Worm (Caenorhabditis elegans) whole organism, L1 larva: ENCODE results near the gene K06A1.2.

Source experiments
- C04F5.9 ChIP-seq: sonication (generic microtip); optimal IDR thresholded peaks from 2 replicates; lab custom pipeline; 2016; ENCODE audit warnings: missing genetic modification characterization, missing compliant biosample characterization
- alr-1 ChIP-seq: fragments of 200-800 bp; sonication (Bioruptor generic); optimal IDR thresholded peaks from 2 replicates; lab custom pipeline; 2018; ENCODE audit warnings: borderline replicate concordance, mild to moderate bottlenecking, missing genetic modification characterization, missing compliant biosample characterization
- ama-1 ChIP-seq: fragments of 150-350 bp; optimal IDR thresholded peaks from 2 replicates; lab custom pipeline; 2014
- blmp-1 ChIP-seq: fragments of 150-350 bp; optimal IDR thresholded peaks from 2 replicates; lab custom pipeline; 2014; ENCODE audit warnings: missing biosample characterization, missing genetic modification characterization
- ceh-63 ChIP-seq: fragments of 200-800 bp; sonication (Bioruptor generic); optimal IDR thresholded peaks from 2 replicates; lab custom pipeline; 2018; ENCODE audit warnings: mild to moderate bottlenecking, missing genetic modification characterization, missing compliant biosample characterization
- efl-1 ChIP-seq, 4 experiments: fragments of 150-350 bp; optimal IDR thresholded peaks in 3 of 4; peaks in 1 of 4; 1 replicate in 1 of 4; 2 replicates in 3 of 4; lab custom pipeline; 2014; ENCODE audit warnings: missing biosample characterization in 2 of 4, missing genetic modification characterization in 2 of 4, missing genetic modification reagents in 2 of 4
- elt-2 ChIP-seq: sonication (generic microtip); optimal IDR thresholded peaks from 2 replicates; lab custom pipeline; 2016; ENCODE audit warnings: missing genetic modification characterization, mild to moderate bottlenecking, inconsistent platforms, missing compliant biosample characterization, missing genetic modification reagents
- elt-3 ChIP-seq, 6 experiments: fragments of 150-350 bp in 1 of 6; sonication (generic microtip); optimal IDR thresholded peaks; 2 replicates each; lab custom pipeline; 2017 to 2018; ENCODE audit warnings: missing biosample characterization in 6 of 6, missing genetic modification characterization in 6 of 6, inconsistent platforms in 1 of 6
- ets-5 ChIP-seq: fragments of 200-800 bp; sonication (Bioruptor generic); IDR thresholded peaks from 2 replicates; pipeline ENCODE4 v1.3.6; 2022; ENCODE audit warnings: missing genetic modification characterization, missing compliant biosample characterization
- hlh-17 ChIP-seq: fragments of 200-800 bp; sonication (Bioruptor generic); optimal IDR thresholded peaks from 2 replicates; lab custom pipeline; 2018; ENCODE audit warnings: missing genetic modification characterization, mild to moderate bottlenecking, missing compliant biosample characterization, moderate library complexity, borderline replicate concordance
- hlh-4 ChIP-seq: sonication (generic microtip); optimal IDR thresholded peaks from 2 replicates; lab custom pipeline; 2016; ENCODE audit warnings: mild to moderate bottlenecking, missing genetic modification characterization, missing compliant biosample characterization
- hpl-2 ChIP-seq: fragments of 150-350 bp; optimal IDR thresholded peaks from 2 replicates; lab custom pipeline; 2014; ENCODE audit warnings: missing biosample characterization, missing genetic modification reagents, missing genetic modification characterization
- irx-1 ChIP-seq: sonication (generic microtip); optimal IDR thresholded peaks from 2 replicates; lab custom pipeline; 2016; ENCODE audit warnings: missing genetic modification characterization, missing compliant biosample characterization
- isw-1 ChIP-seq: fragments of 200-800 bp; sonication (Bioruptor generic); IDR thresholded peaks from 2 replicates; pipeline ENCODE4 v1.3.6; 2022; ENCODE audit warnings: missing genetic modification characterization, missing compliant biosample characterization
- lin-14 ChIP-seq: fragments of 200-800 bp; sonication (Bioruptor generic); optimal IDR thresholded peaks from 2 replicates; lab custom pipeline; 2018; ENCODE audit warnings: mild to moderate bottlenecking, missing genetic modification characterization, moderate library complexity, missing compliant biosample characterization
- lin-35 ChIP-seq, 2 experiments: fragments of 150-350 bp; optimal IDR thresholded peaks; 2 replicates each; lab custom pipeline; 2014; ENCODE audit warnings: missing biosample characterization in 2 of 2, missing genetic modification characterization in 2 of 2, missing genetic modification reagents in 2 of 2
- mef-2 ChIP-seq: fragments of 150-350 bp; optimal IDR thresholded peaks from 2 replicates; lab custom pipeline; 2014; ENCODE audit warnings: missing biosample characterization, missing genetic modification characterization
- nhr-85 ChIP-seq: sonication (generic microtip); peaks from one replicate; lab custom pipeline; 2016; ENCODE audit warnings: missing genetic modification characterization, inconsistent platforms, missing compliant biosample characterization
- pax-3 ChIP-seq: fragments of 200-800 bp; sonication (Bioruptor generic); optimal IDR thresholded peaks from 2 replicates; lab custom pipeline; 2018; ENCODE audit warnings: mild to moderate bottlenecking, missing genetic modification characterization, moderate library complexity, missing compliant biosample characterization
- pqm-1 ChIP-seq: sonication (generic microtip); optimal IDR thresholded peaks from 3 replicates; lab custom pipeline; 2017; ENCODE audit warnings: missing biosample characterization, missing genetic modification characterization
- snpc-4 ChIP-seq: fragments of 150-350 bp; optimal IDR thresholded peaks from 2 replicates; lab custom pipeline; 2014; ENCODE audit warnings: missing biosample characterization, missing genetic modification characterization
- sox-4 ChIP-seq: sonication (generic microtip); optimal IDR thresholded peaks from 2 replicates; lab custom pipeline; 2016; ENCODE audit warnings: missing genetic modification characterization, missing compliant biosample characterization
- sptf-1 ChIP-seq: fragments of 150-350 bp; optimal IDR thresholded peaks from 2 replicates; lab custom pipeline; 2014; ENCODE audit warnings: missing biosample characterization, missing genetic modification characterization
- sup-37 ChIP-seq: fragments of 200-800 bp; sonication (Bioruptor generic); optimal IDR thresholded peaks from 2 replicates; lab custom pipeline; 2018; ENCODE audit warnings: mild to moderate bottlenecking, missing genetic modification characterization, missing compliant biosample characterization
- tlp-1 ChIP-seq: fragments of 150-350 bp; optimal IDR thresholded peaks from 2 replicates; lab custom pipeline; 2014; ENCODE audit warnings: missing biosample characterization, missing genetic modification characterization
- vab-15 ChIP-seq: sonication (generic microtip); optimal IDR thresholded peaks from 2 replicates; lab custom pipeline; 2017; ENCODE audit warnings: missing genotype, mild to moderate bottlenecking, missing genetic modification characterization, missing compliant biosample characterization
- ztf-4 ChIP-seq: fragments of 150-350 bp; optimal IDR thresholded peaks from 2 replicates; lab custom pipeline; 2014; ENCODE audit warnings: missing biosample characterization, missing genetic modification characterization

Gene K06A1.2

DNA sequence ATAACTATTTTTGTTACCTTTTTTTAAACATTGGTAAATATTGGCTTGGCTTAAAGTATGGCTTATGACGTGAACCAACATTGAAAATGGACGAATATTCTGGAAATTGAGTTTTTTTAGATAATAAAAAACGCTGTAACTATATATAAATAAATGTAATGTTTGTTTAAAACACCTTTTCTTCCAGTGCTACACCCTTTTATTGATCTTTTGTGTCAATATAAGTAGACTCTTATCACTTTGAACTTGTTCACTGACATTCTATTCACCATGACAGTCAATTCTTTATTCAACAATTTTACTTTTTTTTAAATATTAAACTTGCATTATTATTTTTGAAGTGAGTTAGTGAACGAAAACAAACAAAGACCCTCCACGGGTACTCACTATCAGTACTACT is 40.6 kb upstream of the K06A1.2 start, which contains the start of gene T25D10.1:
Gene T25D10.1 (plus strand): TSS at position 169 of the 400 bp plus-strand sequence.
- no peak for TF ChIP-seq mef-2 (tag; lab: Kevin White, UChicago)
- TF ChIP-seq elt-2 (tag; lab: Kevin White, UChicago): peak; percentile 37

DNA sequence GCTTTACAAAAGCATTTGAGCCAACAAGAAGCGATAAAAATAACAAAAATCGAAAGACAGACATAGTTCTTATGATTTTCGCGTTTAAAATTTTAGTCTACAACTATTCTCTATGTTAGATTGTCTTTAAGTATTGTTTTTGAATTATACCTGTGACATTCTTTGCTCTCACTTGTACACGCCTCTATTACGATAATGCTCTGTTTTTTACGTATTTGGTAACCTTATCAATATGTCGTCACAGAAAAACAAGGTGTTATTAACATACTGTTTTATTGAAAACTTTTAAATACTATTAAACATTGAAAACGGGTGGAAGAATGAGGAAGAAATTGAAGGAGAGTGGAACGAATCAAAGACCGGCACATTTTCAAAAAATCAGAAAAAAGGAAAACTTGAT is 36.5 kb upstream of the K06A1.2 start, which contains the start of gene spp-11:
Gene spp-11 (minus strand): TSS at position 101 of the 400 bp plus-strand sequence.
- TF ChIP-seq nhr-85 (tag; lab: Kevin White, UChicago): no peak
- no peak for TF ChIP-seq tlp-1 (tag; lab: Kevin White, UChicago)
- TF ChIP-seq sptf-1 (tag; lab: Kevin White, UChicago): no peak
- no peak for TF ChIP-seq vab-15
- no peak for TF ChIP-seq isw-1

DNA sequence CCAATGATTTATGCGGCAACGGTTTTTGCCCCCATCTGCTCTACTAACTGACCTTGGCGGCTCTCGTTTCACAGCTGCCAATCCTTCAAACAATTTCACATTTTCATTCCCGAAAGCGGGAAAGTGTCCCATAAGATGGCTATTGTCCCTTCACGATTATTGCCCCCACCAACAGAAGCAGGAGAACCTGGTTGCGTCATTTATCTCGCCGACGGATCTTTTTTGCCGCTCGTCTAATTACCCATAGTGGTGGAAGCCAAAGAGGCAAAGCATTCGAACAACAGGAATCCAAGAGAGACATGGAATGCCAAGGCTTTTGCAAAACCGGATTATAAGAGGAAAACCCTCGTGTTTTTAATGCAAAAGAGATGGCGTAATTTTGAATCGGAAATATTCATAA is 34.7 kb upstream of the K06A1.2 start:
- TF ChIP-seq sox-4 (tag; lab: Kevin White, UChicago) (no peak), blmp-1 (tag; lab: Kevin White, UChicago) (peak; percentile 45)

- TF ChIP-seq ama-1 (lab: Kevin White, UChicago) (no peak), ztf-4 (tag; lab: Kevin White, UChicago) (no peak)
Observed at ce11 chrII:6410181-6410580, 33.6 kb upstream of the K06A1.2 start, which contains the start of gene T25D10.4. T25D10.4 (minus strand) TSS chrII:6410281.

- TF ChIP-seq efl-1 (optimal IDR thresholded peaks at IDR 0.05; lab: Kevin White, UChicago) (no peak), efl-1 (GFP tag; optimal IDR thresholded peaks at IDR 0.05 in 1 of 2; lab: Kevin White, UChicago) (peak in 1 of 2 experiments; percentile 43), blmp-1 (tag; lab: Kevin White, UChicago) (peak; percentile 1), pqm-1 (tag; lab: Kevin White, UChicago) (no peak), vab-15 (no peak)
Observed at ce11 chrII:6411660-6412451, 32.0 kb upstream of the K06A1.2 start.

ce11 chrII:6413788-6414187 is 30.0 kb upstream of the K06A1.2 start:
- TF ChIP-seq elt-3 (tag; optimal IDR thresholded peaks at IDR 0.05; lab: Kevin White, UChicago): peak in 1 of 6 experiments; percentile 61
- no peak for TF ChIP-seq ets-5 (GFP tag; lab: Robert Waterston, UW)
- no peak for TF ChIP-seq snpc-4 (tag; lab: Kevin White, UChicago)
- peak; percentile 89 for TF ChIP-seq elt-2 (tag; lab: Kevin White, UChicago)
- TF ChIP-seq pax-3 (tag; lab: Kevin White, UChicago): peak; percentile 28
- TF ChIP-seq lin-35 (GFP tag; optimal IDR thresholded peaks at IDR 0.05; lab: Kevin White, UChicago): peak in 1 of 2 experiments; percentile 22
- no peak for TF ChIP-seq C04F5.9 (tag; lab: Kevin White, UChicago)
- TF ChIP-seq irx-1 (tag; lab: Kevin White, UChicago): no peak
- peak; percentile 43 for TF ChIP-seq lin-14 (GFP tag; lab: Kevin White, UChicago)
- TF ChIP-seq hpl-2 (GFP tag; lab: Kevin White, UChicago): no peak

DNA sequence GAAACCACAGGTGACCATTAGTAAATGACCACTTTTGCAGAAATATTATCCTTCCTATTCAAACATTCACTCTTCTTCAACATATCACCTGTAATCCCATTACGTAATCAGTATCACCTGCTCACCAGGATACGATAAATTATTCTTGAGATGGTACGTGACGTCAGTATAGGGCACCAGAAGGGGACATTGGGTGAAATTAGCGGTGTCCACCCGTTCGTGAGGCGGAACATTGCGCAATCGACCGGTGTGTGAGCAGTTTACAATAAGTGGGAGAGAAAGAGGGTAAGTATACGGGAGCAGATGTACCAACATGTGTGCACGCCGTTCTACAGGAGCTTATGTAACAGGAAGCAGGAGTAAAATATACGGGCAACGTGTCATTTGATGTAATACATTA is 25.8 kb upstream of the K06A1.2 start:
- TF ChIP-seq ceh-63 (GFP tag; lab: Kevin White, UChicago) (no peak), hlh-17 (no peak), alr-1 (tag; lab: Kevin White, UChicago) (no peak), hlh-4 (tag; lab: Kevin White, UChicago) (no peak), sup-37 (no peak)
